Worm (Caenorhabditis elegans) whole organism, early embryonic: ENCODE measurements around the gene npp-1.

ENCODE experiments used
- B0310.2 ChIP-seq: sonication (generic microtip); optimal IDR thresholded peaks from 2 replicates; lab custom pipeline; 2016; ENCODE audit warnings: mild to moderate bottlenecking, missing genetic modification characterization, missing compliant biosample characterization
- F13C5.2 ChIP-seq: sonication (generic microtip); optimal IDR thresholded peaks from 2 replicates; lab custom pipeline; 2017; ENCODE audit warnings: mild to moderate bottlenecking, missing genetic modification characterization, inconsistent platforms, missing compliant biosample characterization
- aly-1 ChIP-seq: sonication (generic microtip); optimal IDR thresholded peaks from 2 replicates; lab custom pipeline; 2016; ENCODE audit warnings: missing genetic modification characterization, missing compliant biosample characterization
- ama-1 ChIP-seq: fragments of 150-350 bp; optimal IDR thresholded peaks from 2 replicates; lab custom pipeline; 2014
- ceh-36 ChIP-seq: sonication (generic microtip); optimal IDR thresholded peaks from 2 replicates; lab custom pipeline; 2016; ENCODE audit warnings: missing genetic modification characterization, inconsistent platforms, missing compliant biosample characterization
- flt-1 ChIP-seq: fragments of 200-800 bp; sonication (Bioruptor generic); IDR thresholded peaks from 2 replicates; pipeline ENCODE4 v1.3.6; 2022; ENCODE audit warnings: missing genetic modification characterization, missing compliant biosample characterization
- hmbx-1 ChIP-seq: sonication (generic microtip); optimal IDR thresholded peaks from 2 replicates; lab custom pipeline; 2016; ENCODE audit warnings: mild to moderate bottlenecking, missing genetic modification characterization, missing compliant biosample characterization
- hnd-1 ChIP-seq: sonication (generic microtip); optimal IDR thresholded peaks from 2 replicates; lab custom pipeline; 2016; ENCODE audit warnings: missing genetic modification characterization, missing compliant biosample characterization
- pes-1 ChIP-seq: fragments of 200-800 bp; sonication (Bioruptor generic); IDR thresholded peaks from 2 replicates; pipeline ENCODE4 v1.3.6; 2022; ENCODE audit warnings: missing genetic modification reagents, missing genetic modification characterization, missing compliant biosample characterization
- sea-1 ChIP-seq: fragments of 200-800 bp; sonication (Bioruptor generic); conservative IDR thresholded peaks from 2 replicates; pipeline ENCODE4 v1.3.6; 2022; ENCODE audit warnings: missing genetic modification characterization, missing compliant biosample characterization
- tbx-11 ChIP-seq: fragments of 200-800 bp; sonication (Bioruptor generic); IDR thresholded peaks from 2 replicates; pipeline ENCODE4 v1.3.6; 2022; ENCODE audit warnings: missing genetic modification characterization, missing compliant biosample characterization
- tbx-37 ChIP-seq: fragments of 200-800 bp; sonication (Bioruptor generic); conservative IDR thresholded peaks from 2 replicates; pipeline ENCODE4 v1.3.6; 2022; ENCODE audit warnings: missing genetic modification reagents, missing genetic modification characterization, missing compliant biosample characterization

- TF ChIP-seq pes-1 (GFP tag; lab: Robert Waterston, UW): no peak
- TF ChIP-seq hnd-1 (tag; lab: Kevin White, UChicago): no peak
- no peak for TF ChIP-seq tbx-37 (GFP tag; lab: Robert Waterston, UW)
- no peak for TF ChIP-seq ama-1 (lab: Kevin White, UChicago)
- no peak for TF ChIP-seq hmbx-1 (tag; lab: Kevin White, UChicago)
- no peak for TF ChIP-seq aly-1 (tag; lab: Kevin White, UChicago)
- no peak for TF ChIP-seq tbx-11 (GFP tag; lab: Robert Waterston, UW)
- TF ChIP-seq ceh-36 (tag; lab: Kevin White, UChicago): no peak
- TF ChIP-seq F13C5.2 (tag; lab: Kevin White, UChicago): no peak
- TF ChIP-seq sea-1 (GFP tag; lab: Robert Waterston, UW): no peak
- no peak for TF ChIP-seq B0310.2
- no peak for TF ChIP-seq flt-1 (GFP tag; lab: Robert Waterston, UW)
Measured at ce11 chrIV:9869344-9869743, 11.1 kb downstream of the npp-1 start.
